Worm (Caenorhabditis elegans) whole organism, L2 larva: ENCODE measurements around the gene mif-1.

Experiments used
- ama-1 ChIP-seq: fragments of 150-350 bp; optimal IDR thresholded peaks from 2 replicates; lab custom pipeline; 2018; ENCODE audit warnings: inconsistent platforms
- nhr-25 ChIP-seq: fragments of 150-350 bp; sonication (generic microtip); optimal IDR thresholded peaks from 3 replicates; lab custom pipeline; 2014; ENCODE audit warnings: missing biosample characterization, missing genetic modification characterization

ce11 chrIII:11822407-11822806, 25.5 kb upstream of the mif-1 start, which contains the start of gene maa-1:
- TF ChIP-seq nhr-25 (tag; lab: Kevin White, UChicago) = no peak
- TF ChIP-seq ama-1 (lab: Kevin White, UChicago) = no peak
